Fruit fly (Drosophila melanogaster): ENCODE results near the gene Reph.
A peak's percentile ranks its signal among the peaks of the same experiment; 100 is the strongest.

Gene Reph

DNA sequence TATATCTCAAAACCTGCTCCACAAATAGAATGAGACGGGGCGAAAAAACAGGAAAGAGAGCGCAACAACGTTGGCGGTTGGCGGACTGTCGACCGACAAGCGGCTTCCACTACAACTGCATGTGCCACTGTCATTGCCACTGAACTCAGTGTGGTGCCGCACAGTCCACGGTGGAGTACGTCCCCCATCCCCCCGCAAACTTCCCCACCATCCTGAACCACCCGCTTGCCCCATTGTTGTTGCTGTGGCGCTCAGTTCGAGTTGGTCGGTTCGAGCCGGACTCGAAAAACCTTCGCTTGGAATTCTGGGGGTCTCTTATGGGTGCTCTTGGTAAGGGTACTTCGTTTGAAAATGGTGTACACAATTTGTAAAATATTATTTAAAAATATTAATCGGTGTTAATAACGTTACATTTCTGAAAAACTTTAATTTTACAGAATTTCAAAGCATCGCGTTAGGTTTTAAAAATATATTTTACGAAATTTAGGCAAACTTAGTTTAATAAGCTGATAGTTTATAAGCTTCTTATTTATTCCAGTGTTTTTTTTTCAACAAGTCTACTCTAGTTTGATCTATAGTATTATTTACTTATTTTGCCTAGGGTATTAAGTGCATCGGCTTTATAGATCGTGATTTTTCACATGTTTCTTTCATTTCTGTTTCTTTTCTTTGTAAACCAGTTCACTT is 30.3 kb upstream of the Reph start (continued):
- TF ChIP-seq phol (tag; optimal IDR thresholded peaks at IDR 0.05): peak; percentile 82
- TF ChIP-seq CG12769 (tag; optimal IDR thresholded peaks at IDR 0.05): peak; percentile 75
- TF ChIP-seq chif (GFP tag; optimal IDR thresholded peaks at IDR 0.05): peak in 1 of 2 experiments; percentile 36
- peak; percentile 36 for TF ChIP-seq Hmr (GFP tag; optimal IDR thresholded peaks at IDR 0.05)
- no peak for TF ChIP-seq CG1792 (GFP tag; optimal IDR thresholded peaks at IDR 0.05)
- no peak for TF ChIP-seq pita (GFP tag; optimal IDR thresholded peaks at IDR 0.05)
- peak; percentile 67 for TF ChIP-seq CG17359 (tag; optimal IDR thresholded peaks at IDR 0.05)
- peak; percentile 79 for TF ChIP-seq CG2712 (tag; optimal IDR thresholded peaks at IDR 0.05)
- TF ChIP-seq pum (GFP tag; optimal IDR thresholded peaks at IDR 0.05): peak; percentile 18
- peak; percentile 81 for TF ChIP-seq CoRest (tag; optimal IDR thresholded peaks at IDR 0.05)
- TF ChIP-seq bsh (GFP tag; optimal IDR thresholded peaks at IDR 0.05): peak in 1 of 2 experiments; percentile 10
- TF ChIP-seq pros (GFP tag; optimal IDR thresholded peaks at IDR 0.05): peak; percentile 29
- TF ChIP-seq lilli (GFP tag; optimal IDR thresholded peaks at IDR 0.05): peak; percentile 7
- 0 out of 3 replicates have a peak, but pooled peaks have one; percentile 29 for TF ChIP-seq CG11560 (tag; IDR thresholded peaks at IDR 0.05)
- TF ChIP-seq tio (GFP tag; optimal IDR thresholded peaks at IDR 0.05): peak; percentile 55
- TF ChIP-seq nmo (GFP tag; optimal IDR thresholded peaks at IDR 0.05): peak; percentile 82
- TF ChIP-seq CG30403 (GFP tag; optimal IDR thresholded peaks at IDR 0.05): peak; percentile 63
- TF ChIP-seq Eip74EF (GFP tag; optimal IDR thresholded peaks at IDR 0.05): peak in 1 of 2 experiments; percentile 43
- TF ChIP-seq crol (GFP tag; IDR thresholded peaks at IDR 0.05): peak; percentile 98
- TF ChIP-seq CG7928 (GFP tag; optimal IDR thresholded peaks at IDR 0.05): peak; percentile 26
- TF ChIP-seq Xrp1 (GFP tag; IDR thresholded peaks at IDR 0.05): peak; percentile 65
- TF ChIP-seq CG18476 (GFP tag; optimal IDR thresholded peaks at IDR 0.05): peak; percentile 40
- TF ChIP-seq CG8281 (tag; optimal IDR thresholded peaks at IDR 0.05): no peak
- peak; percentile 36 for TF ChIP-seq Fer3 (tag; optimal IDR thresholded peaks at IDR 0.05)
- TF ChIP-seq dpn (GFP tag; optimal IDR thresholded peaks at IDR 0.05): peak in 1 of 2 experiments; percentile 7
- TF ChIP-seq nom (GFP tag; optimal IDR thresholded peaks at IDR 0.05): peak; percentile 56
- TF ChIP-seq onecut (GFP tag; IDR thresholded peaks at IDR 0.05): 0 out of 2 replicates have a peak, but pooled peaks have one; percentile 18
- TF ChIP-seq fd96Cb (tag; optimal IDR thresholded peaks at IDR 0.05): peak; percentile 23
- TF ChIP-seq Drgx (GFP tag; IDR thresholded peaks at IDR 0.05): peak; percentile 22
- peak; percentile 0 for TF ChIP-seq Bteb2 (GFP tag; optimal IDR thresholded peaks at IDR 0.05)
- peak; percentile 69 for TF ChIP-seq gcm (GFP tag; optimal IDR thresholded peaks at IDR 0.05)
- TF ChIP-seq CG42726 (GFP tag; IDR thresholded peaks at IDR 0.05; ENCODE audit: partially characterized antibody): peak; percentile 26; the same call in 1 of the 2 replicates
- TF ChIP-seq exex (tag; optimal IDR thresholded peaks at IDR 0.05): no peak
- TF ChIP-seq CG13296 (GFP tag; optimal IDR thresholded peaks at IDR 0.05): peak; percentile 43
- TF ChIP-seq schlank (tag; optimal IDR thresholded peaks at IDR 0.05): no peak
- peak; percentile 35 for TF ChIP-seq abd-A (tag; optimal IDR thresholded peaks at IDR 0.05)
- peak; percentile 53 for TF ChIP-seq BtbVII (GFP tag; optimal IDR thresholded peaks at IDR 0.05)
- TF ChIP-seq CG1529 (GFP tag; optimal IDR thresholded peaks at IDR 0.05): peak; percentile 60
- peak; percentile 63 for TF ChIP-seq Asciz (GFP tag; optimal IDR thresholded peaks at IDR 0.05)
- 0 out of 2 replicates have a peak, but pooled peaks have one; percentile 11 for TF ChIP-seq vvl (GFP tag; IDR thresholded peaks at IDR 0.05)
- TF ChIP-seq corto (GFP tag; optimal IDR thresholded peaks at IDR 0.05): peak; percentile 6
- peak in 1 of 2 experiments; percentile 53 for TF ChIP-seq eve (GFP tag; optimal IDR thresholded peaks at IDR 0.05)
- 0 out of 2 replicates have a peak, but pooled peaks have one; percentile 9 for TF ChIP-seq CG10366 (GFP tag; IDR thresholded peaks at IDR 0.05)
- peak; percentile 47 for TF ChIP-seq CG13775 (GFP tag; optimal IDR thresholded peaks at IDR 0.05)
- TF ChIP-seq CG8290 (GFP tag; optimal IDR thresholded peaks at IDR 0.05): no peak
- TF ChIP-seq CG8290 (tag; optimal IDR thresholded peaks at IDR 0.05): peak in 1 of 2 experiments; percentile 36
- TF ChIP-seq CG2120 (GFP tag; optimal IDR thresholded peaks at IDR 0.05): peak; percentile 49
- peak; percentile 53 for TF ChIP-seq CG33557 (GFP tag; optimal IDR thresholded peaks at IDR 0.05)
